Fruit fly (Drosophila melanogaster) whole organism: ENCODE data around the gene CG3277.

Experiments
- Dll ChIP-seq: fragments of >200 bp; optimal IDR thresholded peaks from 2 replicates; lab custom pipeline; 2017
- psq ChIP-seq: fragments of >200 bp; optimal IDR thresholded peaks from 2 replicates; lab custom pipeline; 2017

DNA sequence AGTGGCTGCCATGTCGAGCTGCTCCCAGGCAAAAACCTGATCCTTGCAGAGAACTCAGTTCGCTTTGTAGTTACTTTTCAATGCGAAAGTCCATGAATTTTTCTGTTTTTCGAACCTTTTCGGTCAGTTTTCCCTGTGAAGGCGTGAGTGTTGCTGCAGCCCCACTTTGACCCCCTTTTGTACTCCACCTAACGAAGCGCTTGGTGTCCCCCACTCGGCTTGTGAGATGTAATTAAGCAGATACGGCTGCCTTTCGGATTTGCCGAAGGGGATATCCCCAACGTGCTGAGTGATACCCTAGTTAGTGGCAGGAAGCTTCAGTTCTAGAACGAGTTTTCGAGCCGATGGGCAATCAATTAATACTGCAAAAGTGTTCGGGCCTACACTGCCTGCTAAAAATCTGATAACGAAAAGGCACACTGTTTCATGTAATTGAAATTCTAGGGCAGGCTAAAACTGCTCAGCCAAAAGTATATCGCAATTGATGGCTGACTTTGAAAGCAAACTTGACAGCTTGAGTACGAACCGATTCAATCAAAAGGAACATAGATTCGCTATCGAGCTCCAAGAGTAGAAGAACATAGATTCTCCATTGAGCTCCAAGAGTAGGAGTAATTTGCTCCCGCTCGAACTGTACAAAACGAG is 47.8 kb downstream of the CG3277 start:
- TF ChIP-seq psq (lab: Kevin White, UChicago) (no peak), Dll (lab: Kevin White, UChicago) (no peak)
